Fruit fly (Drosophila melanogaster) whole organism, embryonic: Measurements from ENCODE around the gene CG3184.

Experiments
- CG10147 ChIP-seq: fragments of 200-800 bp; sonication (Bioruptor generic); optimal IDR thresholded peaks from 2 replicates; lab custom pipeline; 2019; ENCODE audit warnings: missing biosample characterization, mild to moderate bottlenecking, missing genetic modification characterization, moderate library complexity
- CG11085 ChIP-seq: fragments of 200-800 bp; sonication (Bioruptor generic); IDR thresholded peaks from 2 replicates; pipeline ENCODE4 v1.3.6; 2022; ENCODE audit warnings: missing biosample characterization, missing genetic modification characterization
- CG11504 ChIP-seq: fragments of 200-800 bp; sonication (Bioruptor generic); optimal IDR thresholded peaks from 3 replicates; lab custom pipeline; 2019; ENCODE audit warnings: missing biosample characterization, mild to moderate bottlenecking, missing genetic modification characterization, moderate library complexity
- CG11696 ChIP-seq: fragments of 200-800 bp; sonication (Bioruptor generic); IDR thresholded peaks from 2 replicates; pipeline ENCODE4 v1.3.6; 2022; ENCODE audit warnings: missing biosample characterization, missing genetic modification characterization
- CG13123 ChIP-seq: fragments of 200-800 bp; sonication (Bioruptor generic); optimal IDR thresholded peaks from 2 replicates; lab custom pipeline; 2016; ENCODE audit warnings: missing biosample characterization, missing genetic modification characterization
- CG14441 ChIP-seq: fragments of 200-800 bp; sonication (Bioruptor generic); IDR thresholded peaks from 2 replicates; pipeline ENCODE4 v1.3.6; 2022; ENCODE audit warnings: missing biosample characterization, missing genetic modification characterization
- CG15601 ChIP-seq: fragments of 200-800 bp; sonication (Bioruptor generic); optimal IDR thresholded peaks from 3 replicates; lab custom pipeline; 2019; ENCODE audit warnings: missing biosample characterization, mild to moderate bottlenecking, missing genetic modification characterization, moderate library complexity
- CG16815 ChIP-seq: fragments of 200-800 bp; sonication (Bioruptor generic); optimal IDR thresholded peaks from 3 replicates; lab custom pipeline; 2017; ENCODE audit warnings: missing biosample characterization, mild to moderate bottlenecking, missing genetic modification characterization
- CG17328 ChIP-seq: fragments of 200-800 bp; sonication (Bioruptor generic); IDR thresholded peaks from 2 replicates; pipeline ENCODE4 v1.3.6; 2022; ENCODE audit warnings: missing biosample characterization, missing genetic modification characterization
- CG17912 ChIP-seq: fragments of 200-800 bp; sonication (Bioruptor generic); optimal IDR thresholded peaks from 2 replicates; lab custom pipeline; 2018; ENCODE audit warnings: missing biosample characterization, mild to moderate bottlenecking, missing genetic modification characterization
- CG2202 ChIP-seq: fragments of 200-800 bp; sonication (Bioruptor generic); optimal IDR thresholded peaks from 2 replicates; lab custom pipeline; 2018; ENCODE audit warnings: missing biosample characterization, mild to moderate bottlenecking, missing genetic modification characterization
- CG2712 ChIP-seq: fragments of 200-800 bp; optimal IDR thresholded peaks from 3 replicates; lab custom pipeline; 2019; ENCODE audit warnings: missing biosample characterization, mild to moderate bottlenecking, missing genetic modification characterization, moderate library complexity
- CG32532 ChIP-seq: fragments of 200-800 bp; sonication (Bioruptor generic); IDR thresholded peaks from 2 replicates; pipeline ENCODE4 v1.3.6; 2022; ENCODE audit warnings: missing biosample characterization, missing genetic modification characterization
- CG4730 ChIP-seq: fragments of 200-800 bp; sonication (Bioruptor generic); IDR thresholded peaks from 2 replicates; pipeline ENCODE4 v1.3.6; 2022; ENCODE audit warnings: missing biosample characterization, missing genetic modification characterization
- CG4854 ChIP-seq: fragments of 200-800 bp; sonication (Bioruptor generic); optimal IDR thresholded peaks from 2 replicates; lab custom pipeline; 2016; ENCODE audit warnings: missing biosample characterization, missing genetic modification characterization, inconsistent platforms
- CG8089 ChIP-seq: fragments of 200-800 bp; sonication (Bioruptor generic); optimal IDR thresholded peaks from 3 replicates; lab custom pipeline; 2016; ENCODE audit warnings: missing biosample characterization, missing genetic modification characterization
- CkIIα-i1 ChIP-seq: fragments of 200-800 bp; sonication (Bioruptor generic); IDR thresholded peaks from 2 replicates; pipeline ENCODE4 v1.3.6; 2022; ENCODE audit warnings: missing biosample characterization, missing genetic modification characterization
- D ChIP-seq, 2 experiments: fragments of 200-800 bp in 1 of 2; fragments of >200 bp in 1 of 2; sonication (Bioruptor generic) in 1 of 2; optimal IDR thresholded peaks; 2 replicates in 1 of 2; 3 replicates in 1 of 2; lab custom pipeline; 2017; ENCODE audit warnings: mild to moderate bottlenecking in 1 of 2, missing biosample characterization in 1 of 2, missing genetic modification characterization in 1 of 2, missing genetic modification reagents in 1 of 2
- ERR ChIP-seq: fragments of 200-800 bp; sonication (Bioruptor generic); optimal IDR thresholded peaks from 2 replicates; lab custom pipeline; 2016; ENCODE audit warnings: missing biosample characterization, missing genetic modification characterization
- Fer1 ChIP-seq: fragments of 200-800 bp; sonication (Bioruptor generic); optimal IDR thresholded peaks from 2 replicates; lab custom pipeline; 2017; ENCODE audit warnings: missing biosample characterization, mild to moderate bottlenecking, missing genetic modification characterization
- Fer2 ChIP-seq: fragments of 200-800 bp; sonication (Bioruptor generic); optimal IDR thresholded peaks from 2 replicates; lab custom pipeline; 2018; ENCODE audit warnings: missing biosample characterization, mild to moderate bottlenecking, missing genetic modification characterization, moderate library complexity
- HLH4C ChIP-seq: fragments of 200-800 bp; sonication (Bioruptor generic); IDR thresholded peaks from 3 replicates; pipeline ENCODE4 v1.3.6; 2022; ENCODE audit warnings: missing biosample characterization, missing genetic modification characterization; ENCODE audit not compliant: partially characterized antibody
- Hmx ChIP-seq: fragments of 200-800 bp; sonication (Bioruptor generic); optimal IDR thresholded peaks from 2 replicates; lab custom pipeline; 2016; ENCODE audit warnings: missing biosample characterization, missing genetic modification characterization
- Hr39 ChIP-seq: fragments of >200 bp; optimal IDR thresholded peaks from 2 replicates; lab custom pipeline; 2017
- Med ChIP-seq: fragments of 200-800 bp; sonication (Bioruptor generic); peaks from one replicate; lab custom pipeline; 2016; ENCODE audit warnings: missing biosample characterization, missing genetic modification characterization, mild to moderate bottlenecking, inconsistent platforms, moderate library complexity
- Meics ChIP-seq: fragments of 200-800 bp; sonication (Bioruptor generic); optimal IDR thresholded peaks from 2 replicates; lab custom pipeline; 2017; ENCODE audit warnings: missing biosample characterization, mild to moderate bottlenecking, missing genetic modification characterization
- Rx ChIP-seq: fragments of 200-800 bp; sonication (Bioruptor generic); IDR thresholded peaks from 2 replicates; pipeline ENCODE4 v1.3.6; 2022; ENCODE audit warnings: missing biosample characterization, missing genetic modification characterization
- Side ChIP-seq: fragments of 200-800 bp; sonication (Bioruptor generic); optimal IDR thresholded peaks from 2 replicates; lab custom pipeline; 2016; ENCODE audit warnings: missing biosample characterization, missing genetic modification characterization
- Sox100B ChIP-seq: fragments of 200-800 bp; sonication (Bioruptor generic); optimal IDR thresholded peaks from 3 replicates; lab custom pipeline; 2018; ENCODE audit warnings: missing biosample characterization, mild to moderate bottlenecking, missing genetic modification characterization
- al ChIP-seq: fragments of 200-800 bp; sonication (Bioruptor generic); IDR thresholded peaks from 2 replicates; pipeline ENCODE4 v1.3.6; 2022; ENCODE audit warnings: missing biosample characterization, missing genetic modification characterization
- amos ChIP-seq: fragments of 200-800 bp; sonication (Bioruptor generic); IDR thresholded peaks from 2 replicates; pipeline ENCODE4 v1.3.6; 2022; ENCODE audit warnings: missing biosample characterization, missing genetic modification characterization; ENCODE audit not compliant: partially characterized antibody
- ara ChIP-seq: fragments of 200-800 bp; sonication (Bioruptor generic); IDR thresholded peaks from 2 replicates; pipeline ENCODE4 v1.3.6; 2022; ENCODE audit warnings: missing biosample characterization, missing genetic modification characterization
- cas ChIP-seq: fragments of 200-800 bp; sonication (Bioruptor generic); IDR thresholded peaks from 2 replicates; pipeline ENCODE4 v1.3.6; 2022; ENCODE audit warnings: missing biosample characterization, missing genetic modification characterization
- ci ChIP-seq: fragments of 200-800 bp; sonication (Bioruptor generic); IDR thresholded peaks from 3 replicates; pipeline ENCODE4 v1.3.6; 2022; ENCODE audit warnings: missing biosample characterization, missing genetic modification characterization
- crp ChIP-seq, 2 experiments: fragments of 200-800 bp; sonication (Bioruptor generic); optimal IDR thresholded peaks; 2 replicates in 1 of 2; 3 replicates in 1 of 2; lab custom pipeline; 2017; ENCODE audit warnings: missing biosample characterization in 2 of 2, missing genetic modification characterization in 2 of 2, mild to moderate bottlenecking in 1 of 2, moderate library complexity in 1 of 2
- dmrt99B ChIP-seq: fragments of 200-800 bp; sonication (Bioruptor generic); optimal IDR thresholded peaks from 2 replicates; lab custom pipeline; 2018; ENCODE audit warnings: missing biosample characterization, mild to moderate bottlenecking, missing genetic modification characterization, moderate library complexity
- fd3F ChIP-seq: fragments of 200-800 bp; sonication (Bioruptor generic); optimal IDR thresholded peaks from 2 replicates; lab custom pipeline; 2018; ENCODE audit warnings: missing biosample characterization, mild to moderate bottlenecking, missing genetic modification characterization, moderate library complexity
- fd64A ChIP-seq: fragments of 200-800 bp; sonication (Bioruptor generic); optimal IDR thresholded peaks from 3 replicates; lab custom pipeline; 2018; ENCODE audit warnings: missing biosample characterization, mild to moderate bottlenecking, missing genetic modification characterization
- fru ChIP-seq: fragments of >200 bp; optimal IDR thresholded peaks from 2 replicates; lab custom pipeline; 2017
- ind ChIP-seq: fragments of 200-800 bp; sonication (Bioruptor generic); optimal IDR thresholded peaks from 3 replicates; lab custom pipeline; 2016; ENCODE audit warnings: missing biosample characterization, missing genetic modification characterization
- kah ChIP-seq: fragments of 200-800 bp; sonication (Bioruptor generic); optimal IDR thresholded peaks from 2 replicates; lab custom pipeline; 2018; ENCODE audit warnings: missing biosample characterization, mild to moderate bottlenecking, missing genetic modification characterization
- luna ChIP-seq: fragments of 200-800 bp; sonication (Bioruptor generic); optimal IDR thresholded peaks from 2 replicates; lab custom pipeline; 2016; ENCODE audit warnings: missing biosample characterization, missing genetic modification characterization
- nau ChIP-seq: fragments of 200-800 bp; sonication (Bioruptor generic); optimal IDR thresholded peaks from 3 replicates; lab custom pipeline; 2017; ENCODE audit warnings: missing biosample characterization, mild to moderate bottlenecking, missing genetic modification characterization, missing genetic modification reagents
- nerfin-1 ChIP-seq: fragments of 200-800 bp; sonication (Bioruptor generic); optimal IDR thresholded peaks from 3 replicates; lab custom pipeline; 2019; ENCODE audit warnings: missing biosample characterization, mild to moderate bottlenecking, missing genetic modification characterization, moderate library complexity
- pfk ChIP-seq: fragments of 200-800 bp; sonication (Bioruptor generic); optimal IDR thresholded peaks from 2 replicates; lab custom pipeline; 2018; ENCODE audit warnings: missing biosample characterization, mild to moderate bottlenecking, missing genetic modification characterization, moderate library complexity
- sens-2 ChIP-seq: fragments of 200-800 bp; sonication (Bioruptor generic); IDR thresholded peaks from 2 replicates; pipeline ENCODE4 v1.3.6; 2022; ENCODE audit warnings: missing biosample characterization, missing genetic modification characterization
- sima ChIP-seq: fragments of 200-800 bp; sonication (Bioruptor generic); optimal IDR thresholded peaks from 2 replicates; lab custom pipeline; 2016; ENCODE audit warnings: missing biosample characterization, missing genetic modification characterization
- unpg ChIP-seq: fragments of 200-800 bp; sonication (Bioruptor generic); optimal IDR thresholded peaks from 3 replicates; lab custom pipeline; 2018; ENCODE audit warnings: missing biosample characterization, mild to moderate bottlenecking, missing genetic modification characterization, moderate library complexity
- zen2 ChIP-seq: fragments of 200-800 bp; sonication (Bioruptor generic); IDR thresholded peaks from 3 replicates; pipeline ENCODE4 v1.3.6; 2022; ENCODE audit warnings: missing biosample characterization, missing genetic modification characterization; ENCODE audit not compliant: partially characterized antibody
- zfh1 ChIP-seq: fragments of 200-800 bp; sonication (Bioruptor generic); IDR thresholded peaks from 3 replicates; pipeline ENCODE4 v1.3.6; 2022; ENCODE audit warnings: missing biosample characterization, missing genetic modification characterization

CG3184 gene

dm6 chrX:6723622-6724021 is 35.0 kb upstream of the CG3184 start:
- TF ChIP-seq fd64A (GFP tag; lab: Kevin White, UChicago) (no peak), Hr39 (lab: Kevin White, UChicago) (peak; percentile 62), fru (lab: Kevin White, UChicago) (no peak), CG11696 (GFP tag; lab: Robert Waterston, UW) (no peak), dmrt99B (tag; lab: Kevin White, UChicago) (no peak), CG2712 (tag; lab: Kevin White, UChicago) (no peak), ci (no peak), sens-2 (GFP tag; lab: Robert Waterston, UW) (no peak), Fer1 (GFP tag; lab: Kevin White, UChicago) (no peak), unpg (GFP tag; lab: Kevin White, UChicago) (no peak), CG14441 (GFP tag; lab: Robert Waterston, UW) (peak; percentile 45; the same call in 1 of the 2 replicates)
- TF ChIP-seq, all 482 proteins: peak for 2

dm6 chrX:6719968-6720367 is 31.4 kb upstream of the CG3184 start:
- TF ChIP-seq fd3F (no peak), CG2202 (tag; lab: Kevin White, UChicago) (no peak), D (optimal IDR thresholded peaks at IDR 0.05; lab: Kevin White, UChicago) (no peak), D (GFP tag; optimal IDR thresholded peaks at IDR 0.05; lab: Kevin White, UChicago) (no peak), nau (no peak), Hmx (GFP tag; lab: Kevin White, UChicago) (no peak), CG13123 (GFP tag; lab: Kevin White, UChicago) (no peak), Rx (no peak), CG4730 (GFP tag; lab: Robert Waterston, UW) (no peak), nerfin-1 (tag; lab: Kevin White, UChicago) (peak; percentile 12), crp (GFP tag; optimal IDR thresholded peaks at IDR 0.05; lab: Kevin White, UChicago) (no peak), CG32532 (no peak), CG16815 (no peak), cas (no peak), HLH4C (GFP tag; lab: Robert Waterston, UW) (no peak), CG8089 (GFP tag; lab: Kevin White, UChicago) (no peak), ind (GFP tag; lab: Kevin White, UChicago) (no peak), Fer2 (tag; lab: Kevin White, UChicago) (no peak), CG4854 (GFP tag; lab: Kevin White, UChicago) (no peak), CG17912 (no peak), zfh1 (0 out of 3 replicates have a peak, but pooled peaks have one; percentile 33), kah (GFP tag; lab: Kevin White, UChicago) (no peak), CkIIα-i1 (GFP tag; lab: Robert Waterston, UW) (no peak), CG11085 (no peak), CG15601 (tag; lab: Kevin White, UChicago) (no peak), al (GFP tag; lab: Robert Waterston, UW) (peak; percentile 24; the same call in 1 of the 2 replicates), luna (GFP tag; lab: Kevin White, UChicago) (no peak), Side (no peak), zen2 (GFP tag; lab: Robert Waterston, UW) (no peak), Med (peak; percentile 81), amos (GFP tag; lab: Robert Waterston, UW) (no peak), ara (GFP tag; lab: Robert Waterston, UW) (0 out of 2 replicates have a peak, but pooled peaks have one; percentile 41), CG11504 (tag; lab: Kevin White, UChicago) (no peak), sima (no peak), pfk (GFP tag; lab: Kevin White, UChicago) (peak; percentile 31), Meics (GFP tag; lab: Kevin White, UChicago) (peak; percentile 26), CG10147 (GFP tag; lab: Kevin White, UChicago) (no peak), CG17328 (GFP tag; lab: Robert Waterston, UW) (no peak), Sox100B (no peak), ERR (GFP tag; lab: Kevin White, UChicago) (no peak)
